Worm (Caenorhabditis elegans): ENCODE measurements around the gene ampd-1.

The ampd-1 gene

ce11 chrII:5210830-5211229 lies 7.7 kb downstream of the ampd-1 start, which contains the start of gene C34F11.8 (continued):
- TF ChIP-seq aly-2 (tag; optimal IDR thresholded peaks at IDR 0.05) (no peak), sptf-1 (tag; optimal IDR thresholded peaks at IDR 0.05) (no peak), ets-5 (GFP tag; IDR thresholded peaks at IDR 0.05) (no peak), hlh-17 (GFP tag; optimal IDR thresholded peaks at IDR 0.05; ENCODE audit: borderline replicate concordance) (no peak), alr-1 (tag; optimal IDR thresholded peaks at IDR 0.05; ENCODE audit: borderline replicate concordance) (no peak), ztf-11 (tag; optimal IDR thresholded peaks at IDR 0.05) (no peak), lin-39 (tag; optimal IDR thresholded peaks at IDR 0.05) (no peak), nhr-76 (tag; optimal IDR thresholded peaks at IDR 0.05) (no peak), skn-1 (tag; optimal IDR thresholded peaks at IDR 0.05) (no peak), pqm-1 (tag; optimal IDR thresholded peaks at IDR 0.05) (no peak), ztf-4 (tag; optimal IDR thresholded peaks at IDR 0.05) (no peak), nhr-90 (tag; optimal IDR thresholded peaks at IDR 0.05; ENCODE audit: poor library complexity) (no peak), xbp-1 (tag; optimal IDR thresholded peaks at IDR 0.05) (no peak), hpl-2 (GFP tag; optimal IDR thresholded peaks at IDR 0.05) (no peak), mef-2 (tag; optimal IDR thresholded peaks at IDR 0.05) (no peak), tbx-2 (tag; optimal IDR thresholded peaks at IDR 0.05) (no peak), aha-1 (tag; optimal IDR thresholded peaks at IDR 0.05) (no peak), unc-98 (GFP tag; IDR thresholded peaks at IDR 0.05) (no peak), grh-1 (GFP tag; IDR thresholded peaks at IDR 0.05) (peak; percentile 38; the same call in 1 of the 2 replicates), lin-15B (tag; optimal IDR thresholded peaks at IDR 0.05) (no peak), nhr-77 (tag; optimal IDR thresholded peaks at IDR 0.05) (no peak), nhr-20 (tag; optimal IDR thresholded peaks at IDR 0.05) (peak; percentile 56), fkh-8 (tag; optimal IDR thresholded peaks at IDR 0.05) (no peak), efl-1 (optimal IDR thresholded peaks at IDR 0.05) (no peak), efl-1 (GFP tag; optimal IDR thresholded peaks at IDR 0.05 in 1 of 2) (no peak), mep-1 (tag; optimal IDR thresholded peaks at IDR 0.05) (peak; percentile 11), elt-3 (tag; optimal IDR thresholded peaks at IDR 0.05) (peak in 2 of 6 experiments; percentile 38 to 78), nhr-11 (tag; optimal IDR thresholded peaks at IDR 0.05) (no peak), swsn-7 (tag; optimal IDR thresholded peaks at IDR 0.05) (no peak), ama-1 (optimal IDR thresholded peaks at IDR 0.05) (no peak), ceh-90 (tag; optimal IDR thresholded peaks at IDR 0.05) (no peak), snu-23 (GFP tag; optimal IDR thresholded peaks at IDR 0.05) (peak; percentile 27), nhr-12 (tag; optimal IDR thresholded peaks at IDR 0.05) (no peak), zag-1 (tag; optimal IDR thresholded peaks at IDR 0.05) (no peak), lin-14 (GFP tag; optimal IDR thresholded peaks at IDR 0.05) (peak; percentile 50), unc-130 (tag; optimal IDR thresholded peaks at IDR 0.05) (no peak), C04F5.9 (tag; optimal IDR thresholded peaks at IDR 0.05) (no peak), dsc-1 (tag; optimal IDR thresholded peaks at IDR 0.05) (no peak), tlp-1 (tag; optimal IDR thresholded peaks at IDR 0.05) (no peak), elt-2 (tag; optimal IDR thresholded peaks at IDR 0.05) (no peak), ceh-88 (GFP tag; IDR thresholded peaks at IDR 0.05) (no peak), vab-15 (tag; optimal IDR thresholded peaks at IDR 0.05) (no peak), egl-27 (tag; optimal IDR thresholded peaks at IDR 0.05) (no peak), isw-1 (GFP tag; IDR thresholded peaks at IDR 0.05) (no peak), efl-3 (GFP tag; optimal IDR thresholded peaks at IDR 0.05) (no peak), nhr-19 (GFP tag; conservative IDR thresholded peaks at IDR 0.05) (no peak), hlh-4 (tag; optimal IDR thresholded peaks at IDR 0.05) (no peak), snpc-4 (tag; optimal IDR thresholded peaks at IDR 0.05) (no peak), mdl-1 (tag; optimal IDR thresholded peaks at IDR 0.05) (no peak), nhr-71 (tag; optimal IDR thresholded peaks at IDR 0.05) (peak; percentile 58), ceh-63 (GFP tag; optimal IDR thresholded peaks at IDR 0.05) (no peak), dpl-1 (GFP tag; optimal IDR thresholded peaks at IDR 0.05) (no peak), nhr-84 (tag; optimal IDR thresholded peaks at IDR 0.05) (no peak), lir-3 (tag; optimal IDR thresholded peaks at IDR 0.05; ENCODE audit: poor library complexity) (no peak), Y116A8C.19 (tag; optimal IDR thresholded peaks at IDR 0.05; ENCODE audit: borderline replicate concordance) (no peak)
